Worm (Caenorhabditis elegans) whole organism, early embryonic: ENCODE data around the gene C56G2.22.
A peak's percentile ranks its signal among the peaks of the same experiment; 100 is the strongest.

Source experiments
- F13C5.2 ChIP-seq: sonication (generic microtip); optimal IDR thresholded peaks from 2 replicates; lab custom pipeline; 2017; ENCODE audit warnings: mild to moderate bottlenecking, missing genetic modification characterization, inconsistent platforms, missing compliant biosample characterization
- ama-1 ChIP-seq: fragments of 150-350 bp; optimal IDR thresholded peaks from 2 replicates; lab custom pipeline; 2014
- ceh-36 ChIP-seq: sonication (generic microtip); optimal IDR thresholded peaks from 2 replicates; lab custom pipeline; 2016; ENCODE audit warnings: missing genetic modification characterization, inconsistent platforms, missing compliant biosample characterization
- ets-7 ChIP-seq: sonication (generic microtip); optimal IDR thresholded peaks from 2 replicates; lab custom pipeline; 2016; ENCODE audit warnings: missing genotype, missing genetic modification characterization, missing compliant biosample characterization
- flt-1 ChIP-seq: fragments of 200-800 bp; sonication (Bioruptor generic); IDR thresholded peaks from 2 replicates; pipeline ENCODE4 v1.3.6; 2022; ENCODE audit warnings: missing genetic modification characterization, missing compliant biosample characterization
- hmg-4 ChIP-seq: fragments of 200-800 bp; sonication (Bioruptor generic); optimal IDR thresholded peaks from 2 replicates; lab custom pipeline; 2018; ENCODE audit warnings: mild to moderate bottlenecking, missing genetic modification characterization, missing compliant biosample characterization
- hnd-1 ChIP-seq: sonication (generic microtip); optimal IDR thresholded peaks from 2 replicates; lab custom pipeline; 2016; ENCODE audit warnings: missing genetic modification characterization, missing compliant biosample characterization
- scrt-1 ChIP-seq: fragments of 200-800 bp; sonication (Bioruptor generic); IDR thresholded peaks from 2 replicates; pipeline ENCODE4 v1.3.6; 2022; ENCODE audit warnings: missing genetic modification characterization, missing compliant biosample characterization
- sea-1 ChIP-seq: fragments of 200-800 bp; sonication (Bioruptor generic); conservative IDR thresholded peaks from 2 replicates; pipeline ENCODE4 v1.3.6; 2022; ENCODE audit warnings: missing genetic modification characterization, missing compliant biosample characterization
- tbx-11 ChIP-seq: fragments of 200-800 bp; sonication (Bioruptor generic); IDR thresholded peaks from 2 replicates; pipeline ENCODE4 v1.3.6; 2022; ENCODE audit warnings: missing genetic modification characterization, missing compliant biosample characterization
- tbx-37 ChIP-seq: fragments of 200-800 bp; sonication (Bioruptor generic); conservative IDR thresholded peaks from 2 replicates; pipeline ENCODE4 v1.3.6; 2022; ENCODE audit warnings: missing genetic modification reagents, missing genetic modification characterization, missing compliant biosample characterization

- TF ChIP-seq scrt-1 (GFP tag; lab: Robert Waterston, UW) (no peak), sea-1 (GFP tag; lab: Robert Waterston, UW) (no peak), ama-1 (lab: Kevin White, UChicago) (peak; percentile 91), flt-1 (GFP tag; lab: Robert Waterston, UW) (no peak), hnd-1 (tag; lab: Kevin White, UChicago) (no peak), ceh-36 (tag; lab: Kevin White, UChicago) (no peak), F13C5.2 (tag; lab: Kevin White, UChicago) (no peak), hmg-4 (GFP tag; lab: Kevin White, UChicago) (no peak), ets-7 (tag; lab: Kevin White, UChicago) (no peak), tbx-11 (GFP tag; lab: Robert Waterston, UW) (no peak), tbx-37 (GFP tag; lab: Robert Waterston, UW) (no peak)
Measured at ce11 chrIII:6381584-6382391, 35.5 kb downstream of the C56G2.22 start, which contains the start of gene znf-622.
